Worm (Caenorhabditis elegans): ENCODE measurements around the gene chil-16.

Gene chil-16

ce11 chrII:9489922-9490321, 48.2 kb upstream of the chil-16 start:
- no peak for TF ChIP-seq ztf-22 (GFP tag; optimal IDR thresholded peaks at IDR 0.05)
- TF ChIP-seq ztf-6 (GFP tag; IDR thresholded peaks at IDR 0.05): no peak
- no peak for TF ChIP-seq unc-130 (GFP tag; optimal IDR thresholded peaks at IDR 0.05)
- TF ChIP-seq Y53G8AR.9 (GFP tag; conservative IDR thresholded peaks at IDR 0.05): no peak
- TF ChIP-seq T07F8.4 (tag; optimal IDR thresholded peaks at IDR 0.05): no peak
- no peak for TF ChIP-seq nhr-179 (tag; optimal IDR thresholded peaks at IDR 0.05)
- no peak for TF ChIP-seq nfya-2 (GFP tag; IDR thresholded peaks at IDR 0.05)
- no peak for TF ChIP-seq him-1 (tag; optimal IDR thresholded peaks at IDR 0.05)
- no peak for TF ChIP-seq F33H1.4 (GFP tag; IDR thresholded peaks at IDR 0.05)
- no peak for TF ChIP-seq lsl-1 (GFP tag; optimal IDR thresholded peaks at IDR 0.05)
- no peak for TF ChIP-seq ztf-26 (tag; optimal IDR thresholded peaks at IDR 0.05)
- TF ChIP-seq aptf-3 (GFP tag; IDR thresholded peaks at IDR 0.05): no peak
- TF ChIP-seq nhr-27 (tag; optimal IDR thresholded peaks at IDR 0.05): no peak

- TF ChIP-seq dox-1 (GFP tag; IDR thresholded peaks at IDR 0.05): peak; percentile 44; the same call in 1 of the 2 replicates
- peak; percentile 70 for TF ChIP-seq chd-7 (tag; optimal IDR thresholded peaks at IDR 0.05)
- peak; percentile 73 for TF ChIP-seq egl-44 (GFP tag; IDR thresholded peaks at IDR 0.05)
- TF ChIP-seq atf-7 (tag; optimal IDR thresholded peaks at IDR 0.05): peak; percentile 48
- no peak for TF ChIP-seq hmg-20 (GFP tag; IDR thresholded peaks at IDR 0.05)
- peak; percentile 53; the same call in 1 of the 2 replicates for TF ChIP-seq hmg-1.2 (GFP tag; IDR thresholded peaks at IDR 0.05)
- TF ChIP-seq dpff-1 (tag; optimal IDR thresholded peaks at IDR 0.05): no peak
- TF ChIP-seq nhr-90 (tag; optimal IDR thresholded peaks at IDR 0.05): no peak
- TF ChIP-seq cebp-1 (GFP tag; IDR thresholded peaks at IDR 0.05): peak; percentile 61; the same call in 1 of the 2 replicates
- peak; percentile 82 for TF ChIP-seq cebp-1 (tag; optimal IDR thresholded peaks at IDR 0.05)
- peak; percentile 41 for TF ChIP-seq K12H6.12 (tag; optimal IDR thresholded peaks at IDR 0.05)
- peak; percentile 34 for TF ChIP-seq tbp1 (GFP tag; optimal IDR thresholded peaks at IDR 0.05)
- peak; percentile 29; the same call in 1 of the 2 replicates for TF ChIP-seq nfyb-1 (GFP tag; IDR thresholded peaks at IDR 0.05)
- peak; percentile 67 for TF ChIP-seq somi-1 (GFP tag; optimal IDR thresholded peaks at IDR 0.05)
- no peak for TF ChIP-seq F52B5.7 (tag; optimal IDR thresholded peaks at IDR 0.05)
- TF ChIP-seq lin-26 (GFP tag; IDR thresholded peaks at IDR 0.05): peak; percentile 52; the same call in 1 of the 2 replicates
- TF ChIP-seq nhr-80 (tag; optimal IDR thresholded peaks at IDR 0.05): peak; percentile 90
- no peak for TF ChIP-seq F57C9.4 (tag; optimal IDR thresholded peaks at IDR 0.05)
- TF ChIP-seq ztf-3 (GFP tag; optimal IDR thresholded peaks at IDR 0.05): no peak
- peak; percentile 82 for TF ChIP-seq attf-5 (GFP tag; optimal IDR thresholded peaks at IDR 0.05)
- TF ChIP-seq Y67H2A.10 (GFP tag; conservative IDR thresholded peaks at IDR 0.05): no peak
- no peak for TF ChIP-seq fkh-3 (tag; optimal IDR thresholded peaks at IDR 0.05)
- TF ChIP-seq ztf-6 (GFP tag; IDR thresholded peaks at IDR 0.05): no peak
- peak; percentile 59 for TF ChIP-seq ztf-22 (GFP tag; optimal IDR thresholded peaks at IDR 0.05)
- 0 out of 2 replicates have a peak, but pooled peaks have one; percentile 65 for TF ChIP-seq let-526 (GFP tag; IDR thresholded peaks at IDR 0.05)
- no peak for TF ChIP-seq snpc-1.1 (tag; optimal IDR thresholded peaks at IDR 0.05; ENCODE audit: insufficient read depth)
- peak; percentile 20 for TF ChIP-seq F22D6.2 (tag; optimal IDR thresholded peaks at IDR 0.05)
- peak; percentile 40 for TF ChIP-seq lin-54 (GFP tag; optimal IDR thresholded peaks at IDR 0.05)
- peak; percentile 33; the same call in 1 of the 2 replicates for TF ChIP-seq mcd-1 (GFP tag; IDR thresholded peaks at IDR 0.05)
- TF ChIP-seq zfh-2 (GFP tag; conservative IDR thresholded peaks at IDR 0.05): peak; percentile 95
- TF ChIP-seq madf-10 (tag; optimal IDR thresholded peaks at IDR 0.05): peak; percentile 14
- peak; percentile 91 for TF ChIP-seq ets-4 (GFP tag; optimal IDR thresholded peaks at IDR 0.05)
- TF ChIP-seq lsl-1 (GFP tag; optimal IDR thresholded peaks at IDR 0.05): no peak
- peak; percentile 38; the same call in 1 of the 2 replicates for TF ChIP-seq egrh-3 (GFP tag; IDR thresholded peaks at IDR 0.05)
- TF ChIP-seq ZK185.1 (tag; optimal IDR thresholded peaks at IDR 0.05; ENCODE audit: poor library complexity, severe bottlenecking): peak; percentile 32
- TF ChIP-seq K11D2.4 (GFP tag; IDR thresholded peaks at IDR 0.05): peak; percentile 62; the same call in 1 of the 2 replicates
- peak; percentile 47 for TF ChIP-seq lin-40 (tag; optimal IDR thresholded peaks at IDR 0.05)
Measured at ce11 chrII:9487337-9487950, 45.7 kb upstream of the chil-16 start, which contains the start of gene T19H5.4. T19H5.4 (minus strand) TSS chrII:9487387.

Measured in whole organism, young adult.